Fruit fly (Drosophila melanogaster) whole organism, embryonic: ENCODE results near the gene CG10317.

Experiments used
- Adf1 ChIP-seq: fragments of 200-800 bp; sonication (Bioruptor generic); IDR thresholded peaks from 2 replicates; pipeline ENCODE4 v1.3.6; 2022; ENCODE audit warnings: missing biosample characterization, missing genetic modification characterization
- Awh ChIP-seq: fragments of 200-800 bp; sonication (Bioruptor generic); IDR thresholded peaks from 2 replicates; pipeline ENCODE4, ENCODE4 v1.3.6; 2022; ENCODE audit warnings: missing biosample characterization, missing genetic modification characterization
- CG10979 ChIP-seq: fragments of 200-800 bp; sonication (Bioruptor generic); optimal IDR thresholded peaks from 2 replicates; lab custom pipeline; 2018; ENCODE audit warnings: missing biosample characterization, mild to moderate bottlenecking, missing genetic modification characterization, moderate library complexity
- CG11247 ChIP-seq: fragments of 200-800 bp; sonication (Bioruptor generic); IDR thresholded peaks from 2 replicates; pipeline ENCODE4 v1.3.6; 2022; ENCODE audit warnings: missing biosample characterization, missing genetic modification characterization
- CG12391 ChIP-seq: fragments of 200-800 bp; sonication (Bioruptor generic); optimal IDR thresholded peaks from 3 replicates; lab custom pipeline; 2018; ENCODE audit warnings: missing biosample characterization, mild to moderate bottlenecking, missing genetic modification characterization, moderate library complexity
- CG13123 ChIP-seq: fragments of 200-800 bp; sonication (Bioruptor generic); optimal IDR thresholded peaks from 2 replicates; lab custom pipeline; 2016; ENCODE audit warnings: missing biosample characterization, missing genetic modification characterization
- CG13287 ChIP-seq: fragments of 200-800 bp; sonication (Bioruptor generic); IDR thresholded peaks from 2 replicates; pipeline ENCODE4 v1.3.6; 2022; ENCODE audit warnings: missing biosample characterization, missing genetic modification characterization; ENCODE audit not compliant: partially characterized antibody
- CG14050 ChIP-seq: fragments of 200-800 bp; sonication (Bioruptor generic); IDR thresholded peaks from 3 replicates; pipeline ENCODE4 v1.3.6; 2022; ENCODE audit warnings: missing biosample characterization, missing genetic modification characterization
- CG14710 ChIP-seq: fragments of 200-800 bp; sonication (Bioruptor generic); optimal IDR thresholded peaks from 3 replicates; lab custom pipeline; 2019; ENCODE audit warnings: missing biosample characterization, mild to moderate bottlenecking, missing genetic modification characterization, moderate library complexity
- CG1647 ChIP-seq: fragments of 200-800 bp; sonication (Bioruptor generic); optimal IDR thresholded peaks from 3 replicates; lab custom pipeline; 2016; ENCODE audit warnings: missing biosample characterization, missing genetic modification characterization
- CG18011 ChIP-seq: fragments of 200-800 bp; sonication (Bioruptor generic); optimal IDR thresholded peaks from 2 replicates; lab custom pipeline; 2017; ENCODE audit warnings: missing biosample characterization, missing genetic modification characterization, mild to moderate bottlenecking, moderate library complexity, missing genotype
- CG2712 ChIP-seq: fragments of 200-800 bp; optimal IDR thresholded peaks from 3 replicates; lab custom pipeline; 2019; ENCODE audit warnings: missing biosample characterization, mild to moderate bottlenecking, missing genetic modification characterization, moderate library complexity
- CG33213 ChIP-seq: fragments of 200-800 bp; sonication (Bioruptor generic); optimal IDR thresholded peaks from 3 replicates; lab custom pipeline; 2016; ENCODE audit warnings: missing biosample characterization, missing genetic modification characterization
- CG43689 ChIP-seq: fragments of 200-800 bp; sonication (Bioruptor generic); IDR thresholded peaks from 2 replicates; pipeline ENCODE4 v1.3.6; 2022; ENCODE audit warnings: missing biosample characterization, missing genetic modification characterization
- CG4707 ChIP-seq: fragments of 200-800 bp; sonication (Bioruptor generic); optimal IDR thresholded peaks from 2 replicates; lab custom pipeline; 2018; ENCODE audit warnings: missing biosample characterization, mild to moderate bottlenecking, missing genetic modification characterization, moderate library complexity
- CG4854 ChIP-seq: fragments of 200-800 bp; sonication (Bioruptor generic); optimal IDR thresholded peaks from 2 replicates; lab custom pipeline; 2016; ENCODE audit warnings: missing biosample characterization, missing genetic modification characterization, inconsistent platforms
- CG5180 ChIP-seq: fragments of 200-800 bp; sonication (Bioruptor generic); optimal IDR thresholded peaks from 3 replicates; lab custom pipeline; 2017; ENCODE audit warnings: missing biosample characterization, missing genetic modification characterization, mild to moderate bottlenecking, moderate library complexity, missing genetic modification reagents
- CG7745 ChIP-seq: fragments of 200-800 bp; sonication (Bioruptor generic); optimal IDR thresholded peaks from 2 replicates; lab custom pipeline; 2018; ENCODE audit warnings: missing biosample characterization, mild to moderate bottlenecking, missing genetic modification characterization, moderate library complexity
- CoRest ChIP-seq: fragments of 200-800 bp; sonication (Bioruptor generic); optimal IDR thresholded peaks from 3 replicates; lab custom pipeline; 2018; ENCODE audit warnings: missing biosample characterization, mild to moderate bottlenecking, missing genetic modification characterization, moderate library complexity
- CrebB ChIP-seq: fragments of 200-800 bp; sonication (Bioruptor generic); optimal IDR thresholded peaks from 3 replicates; lab custom pipeline; 2018; ENCODE audit warnings: missing biosample characterization, mild to moderate bottlenecking, missing genetic modification characterization
- Eip74EF ChIP-seq, 2 experiments: fragments of 200-800 bp in 1 of 2; fragments of >200 bp in 1 of 2; sonication (Bioruptor generic) in 1 of 2; optimal IDR thresholded peaks; 2 replicates each; lab custom pipeline; 2017 to 2019; ENCODE audit warnings: missing biosample characterization in 2 of 2, missing genetic modification characterization in 2 of 2, mild to moderate bottlenecking in 1 of 2, moderate library complexity in 1 of 2
- HmgD ChIP-seq: fragments of 200-800 bp; sonication (Bioruptor generic); optimal IDR thresholded peaks from 3 replicates; lab custom pipeline; 2016; ENCODE audit warnings: missing biosample characterization, missing genetic modification characterization
- MBD-R2 ChIP-seq: fragments of 200-800 bp; sonication (Bioruptor generic); IDR thresholded peaks from 2 replicates; pipeline ENCODE4 v1.3.6; 2022; ENCODE audit warnings: missing biosample characterization, missing genetic modification characterization
- Neu2 ChIP-seq: fragments of 200-800 bp; sonication (Bioruptor generic); optimal IDR thresholded peaks from 3 replicates; lab custom pipeline; 2016; ENCODE audit warnings: missing biosample characterization, missing genetic modification characterization, borderline replicate concordance
- Pdp1 ChIP-seq, 2 experiments: fragments of 200-800 bp; sonication (Bioruptor generic); optimal IDR thresholded peaks; 3 replicates each; lab custom pipeline; 2016; ENCODE audit warnings: missing biosample characterization in 2 of 2, missing genetic modification characterization in 2 of 2, mild to moderate bottlenecking in 1 of 2, moderate library complexity in 1 of 2
- Poxn ChIP-seq: fragments of 200-800 bp; sonication (Bioruptor generic); IDR thresholded peaks from 2 replicates; pipeline ENCODE4 v1.3.6; 2022; ENCODE audit warnings: missing biosample characterization, missing genetic modification characterization
- Spps ChIP-seq: fragments of 200-800 bp; sonication (Bioruptor generic); optimal IDR thresholded peaks from 2 replicates; lab custom pipeline; 2018; ENCODE audit warnings: missing biosample characterization, mild to moderate bottlenecking, missing genetic modification characterization
- Usf ChIP-seq: fragments of 200-800 bp; sonication (Bioruptor generic); optimal IDR thresholded peaks from 2 replicates; lab custom pipeline; 2017; ENCODE audit warnings: missing genotype, missing biosample characterization, missing genetic modification characterization
- Vsx1 ChIP-seq: fragments of 200-800 bp; sonication (Bioruptor generic); optimal IDR thresholded peaks from 2 replicates; lab custom pipeline; 2017; ENCODE audit warnings: missing biosample characterization, mild to moderate bottlenecking, missing genetic modification characterization, missing genetic modification reagents
- ab ChIP-seq: fragments of 200-800 bp; sonication (Bioruptor generic); optimal IDR thresholded peaks from 2 replicates; lab custom pipeline; 2016; ENCODE audit warnings: missing biosample characterization, missing genetic modification characterization
- ac ChIP-seq: fragments of 200-800 bp; sonication (Bioruptor generic); optimal IDR thresholded peaks from 3 replicates; lab custom pipeline; 2017; ENCODE audit warnings: missing biosample characterization, mild to moderate bottlenecking, missing genetic modification characterization
- cato ChIP-seq: fragments of 200-800 bp; sonication (Bioruptor generic); optimal IDR thresholded peaks from 2 replicates; lab custom pipeline; 2016; ENCODE audit warnings: missing biosample characterization, missing genetic modification characterization, borderline replicate concordance
- cg ChIP-seq: fragments of 200-800 bp; sonication (Bioruptor generic); optimal IDR thresholded peaks from 3 replicates; lab custom pipeline; 2019; ENCODE audit warnings: missing biosample characterization, mild to moderate bottlenecking, missing genetic modification characterization, moderate library complexity
- disco-r ChIP-seq: fragments of 200-800 bp; sonication (Bioruptor generic); optimal IDR thresholded peaks from 2 replicates; lab custom pipeline; 2016; ENCODE audit warnings: missing biosample characterization, missing genetic modification characterization
- dmrt99B ChIP-seq: fragments of 200-800 bp; sonication (Bioruptor generic); optimal IDR thresholded peaks from 2 replicates; lab custom pipeline; 2018; ENCODE audit warnings: missing biosample characterization, mild to moderate bottlenecking, missing genetic modification characterization, moderate library complexity
- fd3F ChIP-seq: fragments of 200-800 bp; sonication (Bioruptor generic); optimal IDR thresholded peaks from 2 replicates; lab custom pipeline; 2018; ENCODE audit warnings: missing biosample characterization, mild to moderate bottlenecking, missing genetic modification characterization, moderate library complexity
- gsb-n ChIP-seq: fragments of 200-800 bp; sonication (Bioruptor generic); optimal IDR thresholded peaks from 3 replicates; lab custom pipeline; 2018; ENCODE audit warnings: missing biosample characterization, mild to moderate bottlenecking, missing genetic modification characterization
- jigr1 ChIP-seq: fragments of 200-800 bp; sonication (Bioruptor generic); IDR thresholded peaks from 3 replicates; pipeline ENCODE4 v1.3.6; 2022; ENCODE audit warnings: missing biosample characterization, missing genetic modification characterization
- kay ChIP-seq: fragments of 200-800 bp; sonication (Bioruptor generic); optimal IDR thresholded peaks from 2 replicates; lab custom pipeline; 2016; ENCODE audit warnings: missing biosample characterization, missing genetic modification characterization
- knrl ChIP-seq: fragments of 200-800 bp; sonication (Bioruptor generic); IDR thresholded peaks from 3 replicates; pipeline ENCODE4 v1.3.6; 2022; ENCODE audit warnings: missing biosample characterization, missing genetic modification characterization; ENCODE audit not compliant: partially characterized antibody
- maf-S ChIP-seq: fragments of 200-800 bp; sonication (Bioruptor generic); optimal IDR thresholded peaks from 2 replicates; lab custom pipeline; 2016; ENCODE audit warnings: missing biosample characterization, missing genetic modification characterization
- nerfin-2 ChIP-seq: fragments of 200-800 bp; sonication (Bioruptor generic); IDR thresholded peaks from 2 replicates; pipeline ENCODE4 v1.3.6; 2022; ENCODE audit warnings: missing biosample characterization, missing genetic modification characterization; ENCODE audit not compliant: partially characterized antibody
- pb ChIP-seq: fragments of 200-800 bp; sonication (Bioruptor generic); optimal IDR thresholded peaks from 3 replicates; lab custom pipeline; 2016; ENCODE audit warnings: missing biosample characterization, missing genetic modification characterization
- psq ChIP-seq: fragments of 200-800 bp; sonication (Bioruptor generic); optimal IDR thresholded peaks from 2 replicates; lab custom pipeline; 2017; ENCODE audit warnings: missing biosample characterization, missing genetic modification characterization
- pum ChIP-seq: fragments of 200-800 bp; sonication (Bioruptor generic); optimal IDR thresholded peaks from 2 replicates; lab custom pipeline; 2016; ENCODE audit warnings: missing biosample characterization, missing genetic modification characterization
- shn ChIP-seq: fragments of 200-800 bp; sonication (Bioruptor generic); optimal IDR thresholded peaks from 3 replicates; lab custom pipeline; 2016; ENCODE audit warnings: missing biosample characterization, missing genetic modification characterization
- stwl ChIP-seq: fragments of 200-800 bp; sonication (Bioruptor generic); optimal IDR thresholded peaks from 3 replicates; lab custom pipeline; 2018; ENCODE audit warnings: missing biosample characterization, mild to moderate bottlenecking, missing genetic modification characterization, moderate library complexity
- toy ChIP-seq: fragments of 200-800 bp; sonication (Bioruptor generic); IDR thresholded peaks from 2 replicates; pipeline ENCODE4 v1.3.6; 2022; ENCODE audit warnings: missing biosample characterization, missing genetic modification characterization
- vfl ChIP-seq: fragments of 200-800 bp; sonication (Bioruptor generic); optimal IDR thresholded peaks from 2 replicates; lab custom pipeline; 2016; ENCODE audit warnings: missing biosample characterization, missing genetic modification characterization
- zf30C ChIP-seq: fragments of 200-800 bp; sonication (Bioruptor generic); optimal IDR thresholded peaks from 3 replicates; lab custom pipeline; 2018; ENCODE audit warnings: missing biosample characterization, mild to moderate bottlenecking, missing genetic modification characterization

CG10317 gene

dm6 chr3R:16355393-16355943 lies 14.9 kb downstream of the CG10317 start (continued):
- TF ChIP-seq Adf1 (peak; percentile 29; the same call in 1 of the 2 replicates), shn (peak; percentile 27), CoRest (tag; lab: Kevin White, UChicago) (no peak), Pdp1 (GFP tag; optimal IDR thresholded peaks at IDR 0.05; lab: Kevin White, UChicago) (peak in 1 of 2 experiments; percentile 35), fd3F (GFP tag; lab: Kevin White, UChicago) (peak; percentile 5), Neu2 (no peak), disco-r (GFP tag; lab: Kevin White, UChicago) (no peak), CG13123 (GFP tag; lab: Kevin White, UChicago) (no peak), CG11247 (peak; percentile 53; the same call in 1 of the 2 replicates), gsb-n (tag; lab: Kevin White, UChicago) (no peak), maf-S (GFP tag; lab: Kevin White, UChicago) (no peak), CG18011 (no peak), Spps (tag; lab: Kevin White, UChicago) (no peak), kay (GFP tag; lab: Kevin White, UChicago) (no peak), Awh (GFP tag; lab: Robert Waterston, UW) (no peak), toy (peak; percentile 55; the same call in 1 of the 2 replicates), Poxn (GFP tag; lab: Robert Waterston, UW) (no peak), CG14710 (tag; lab: Kevin White, UChicago) (no peak), psq (no peak), cg (GFP tag; lab: Kevin White, UChicago) (no peak), ac (no peak), CG4854 (GFP tag; lab: Kevin White, UChicago) (peak; percentile 18), Vsx1 (no peak), CG13287 (no peak), ab (GFP tag; lab: Kevin White, UChicago) (no peak), pum (GFP tag; lab: Kevin White, UChicago) (no peak), Eip74EF (GFP tag; optimal IDR thresholded peaks at IDR 0.05; lab: Kevin White, UChicago) (no peak), CG10979 (no peak), CG12391 (tag; lab: Kevin White, UChicago) (no peak), CrebB (tag; lab: Kevin White, UChicago) (no peak), CG33213 (GFP tag; lab: Kevin White, UChicago) (no peak), zf30C (GFP tag; lab: Kevin White, UChicago) (no peak), CG4707 (GFP tag; lab: Kevin White, UChicago) (no peak), cato (GFP tag; lab: Kevin White, UChicago) (no peak), CG7745 (tag; lab: Kevin White, UChicago) (no peak), CG2712 (tag; lab: Kevin White, UChicago) (no peak), MBD-R2 (GFP tag; lab: Robert Waterston, UW) (peak; percentile 43; the same call in 1 of the 2 replicates), HmgD (GFP tag; lab: Kevin White, UChicago) (no peak), dmrt99B (tag; lab: Kevin White, UChicago) (no peak), CG43689 (GFP tag; lab: Robert Waterston, UW) (no peak), pb (GFP tag; lab: Kevin White, UChicago) (no peak), nerfin-2 (GFP tag; lab: Robert Waterston, UW) (no peak), vfl (GFP tag; lab: Kevin White, UChicago) (no peak), stwl (no peak), CG14050 (GFP tag; lab: Robert Waterston, UW) (no peak), CG1647 (peak; percentile 13), jigr1 (GFP tag; lab: Robert Waterston, UW) (no peak), Usf (GFP tag; lab: Kevin White, UChicago) (peak; percentile 1), CG5180 (GFP tag; lab: Kevin White, UChicago) (no peak), knrl (no peak)
